Worm (Caenorhabditis elegans) whole organism, L4 larva: ENCODE results near the gene cpg-19.

Experiments
- F49E8.2 ChIP-seq: sonication (generic microtip); optimal IDR thresholded peaks from 2 replicates; lab custom pipeline; 2016; ENCODE audit warnings: missing compliant biosample characterization, mild to moderate bottlenecking, missing genetic modification characterization, borderline replicate concordance
- daf-19 ChIP-seq: fragments of 200-800 bp; sonication (Bioruptor generic); conservative IDR thresholded peaks from 2 replicates; pipeline ENCODE4 v1.3.6; 2022; ENCODE audit warnings: missing genetic modification characterization, missing compliant biosample characterization
- lin-15B ChIP-seq: fragments of 150-350 bp; sonication (generic microtip); optimal IDR thresholded peaks from 3 replicates; lab custom pipeline; 2014; ENCODE audit warnings: missing biosample characterization, missing genetic modification characterization
- lin-29 ChIP-seq: fragments of 200-800 bp; sonication (Bioruptor generic); IDR thresholded peaks from 2 replicates; pipeline ENCODE4 v1.3.6; 2022; ENCODE audit warnings: missing genetic modification reagents, missing genetic modification characterization, missing compliant biosample characterization
- mep-1 ChIP-seq: fragments of 150-350 bp; sonication (generic microtip); optimal IDR thresholded peaks from 3 replicates; lab custom pipeline; 2014; ENCODE audit warnings: missing biosample characterization, missing genetic modification characterization
- snpc-4 ChIP-seq: fragments of 150-350 bp; optimal IDR thresholded peaks from 2 replicates; lab custom pipeline; 2014; ENCODE audit warnings: missing biosample characterization, missing genetic modification characterization
- spr-3 ChIP-seq: fragments of 200-800 bp; sonication (Bioruptor generic); optimal IDR thresholded peaks from 2 replicates; lab custom pipeline; 2018; ENCODE audit warnings: mild to moderate bottlenecking, missing genetic modification characterization, missing compliant biosample characterization

- TF ChIP-seq spr-3 (GFP tag; lab: Kevin White, UChicago) (no peak), mep-1 (tag; lab: Kevin White, UChicago) (no peak), daf-19 (GFP tag; lab: Robert Waterston, UW) (no peak), F49E8.2 (tag; lab: Kevin White, UChicago) (no peak), snpc-4 (no peak), lin-15B (tag; lab: Kevin White, UChicago) (no peak), lin-29 (GFP tag; lab: Robert Waterston, UW) (no peak)
Measured at ce11 chrX:16662723-16663122, 41.1 kb downstream of the cpg-19 start, which contains the start of gene F43B10.1.
